Fruit fly (Drosophila melanogaster): ENCODE data around the gene CG9331.
A peak's percentile ranks its signal among the peaks of the same experiment; 100 is the strongest.

Gene CG9331

DNA sequence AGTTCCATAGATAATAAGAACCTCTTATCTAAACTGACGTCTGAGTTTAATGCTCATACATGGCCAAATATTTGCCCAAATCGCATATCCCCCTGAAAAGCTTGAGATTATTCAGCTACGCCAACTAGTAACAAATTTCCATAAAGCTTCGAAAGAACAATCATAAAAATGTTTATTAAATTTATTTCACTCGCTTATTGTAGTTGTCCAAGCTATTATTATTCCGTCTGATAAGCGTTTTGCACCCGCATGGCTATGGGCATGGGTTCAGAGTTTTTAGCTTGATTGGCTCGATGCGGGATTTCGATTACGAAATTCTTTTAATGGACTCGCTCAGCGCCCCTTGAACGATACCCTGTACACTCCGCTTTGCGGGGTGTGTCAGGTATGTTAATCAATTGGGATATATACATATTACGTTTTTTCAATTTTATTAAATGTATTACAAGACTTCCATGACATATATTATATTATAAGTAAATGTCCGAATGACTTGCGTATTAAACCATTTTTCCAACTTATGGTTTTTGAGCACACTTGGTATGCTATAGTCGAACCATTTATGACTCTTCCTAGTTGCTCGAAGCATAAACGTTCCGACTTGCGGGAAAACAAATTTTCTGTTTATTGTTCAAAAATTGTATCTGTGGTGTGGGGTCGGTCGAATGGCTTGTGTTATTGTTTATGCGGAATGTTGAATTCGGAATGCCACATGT lies 16.8 kb upstream of the CG9331 start (continued):
- TF ChIP-seq fu2 (GFP tag; optimal IDR thresholded peaks at IDR 0.05) = peak; percentile 80
- peak; percentile 94 for TF ChIP-seq Blimp-1 (GFP tag; optimal IDR thresholded peaks at IDR 0.05)
- TF ChIP-seq ham (GFP tag; IDR thresholded peaks at IDR 0.05) = peak; percentile 88
- peak; percentile 7 for TF ChIP-seq BEAF-32 (GFP tag; optimal IDR thresholded peaks at IDR 0.05)
- peak; percentile 94; the same call in 2 of the 3 replicates for TF ChIP-seq CG11456 (GFP tag; IDR thresholded peaks at IDR 0.05)
- TF ChIP-seq Bteb2 (GFP tag; optimal IDR thresholded peaks at IDR 0.05) = peak; percentile 90
- peak; percentile 97 for TF ChIP-seq Sox102F (GFP tag; optimal IDR thresholded peaks at IDR 0.05)
- TF ChIP-seq CG14965 (GFP tag; optimal IDR thresholded peaks at IDR 0.05; ENCODE audit: borderline replicate concordance) = peak; percentile 19
- peak; percentile 95 for TF ChIP-seq zfh1 (GFP tag; IDR thresholded peaks at IDR 0.05)
- peak; percentile 97 for TF ChIP-seq CG17359 (tag; optimal IDR thresholded peaks at IDR 0.05)
- TF ChIP-seq CG18262 (tag; optimal IDR thresholded peaks at IDR 0.05) = peak; percentile 96
- TF ChIP-seq Fer1 (GFP tag; optimal IDR thresholded peaks at IDR 0.05) = peak; percentile 98
- TF ChIP-seq HLH54F (GFP tag; optimal IDR thresholded peaks at IDR 0.05) = peak; percentile 83
- peak; percentile 98 for TF ChIP-seq gcm (GFP tag; optimal IDR thresholded peaks at IDR 0.05)
- TF ChIP-seq CG1024 (GFP tag; IDR thresholded peaks at IDR 0.05) = peak; percentile 69
- TF ChIP-seq CG11560 (tag; IDR thresholded peaks at IDR 0.05) = peak; percentile 87
- peak; percentile 30 for TF ChIP-seq ab (GFP tag; optimal IDR thresholded peaks at IDR 0.05)
- TF ChIP-seq Nf-YA (GFP tag; IDR thresholded peaks at IDR 0.05) = peak; percentile 87
- TF ChIP-seq CG7987 (GFP tag; optimal IDR thresholded peaks at IDR 0.05) = peak; percentile 88
- TF ChIP-seq rib (GFP tag; IDR thresholded peaks at IDR 0.05) = peak; percentile 91
- TF ChIP-seq TFAM (GFP tag; optimal IDR thresholded peaks at IDR 0.05) = peak; percentile 71
- no peak for TF ChIP-seq CG2129 (GFP tag; IDR thresholded peaks at IDR 0.05; ENCODE audit: partially characterized antibody)
- TF ChIP-seq Mes4 (GFP tag; optimal IDR thresholded peaks at IDR 0.05) = peak; percentile 70
- peak; percentile 100 for TF ChIP-seq D19B (GFP tag; optimal IDR thresholded peaks at IDR 0.05)
- peak; percentile 68 for TF ChIP-seq ash1 (GFP tag; optimal IDR thresholded peaks at IDR 0.05)
- peak; percentile 64 for TF ChIP-seq emc (GFP tag; optimal IDR thresholded peaks at IDR 0.05)
- peak; percentile 90 for TF ChIP-seq CG6683 (GFP tag; optimal IDR thresholded peaks at IDR 0.05)
- peak; percentile 33 for TF ChIP-seq CG12744 (GFP tag; optimal IDR thresholded peaks at IDR 0.05)
- TF ChIP-seq chinmo (GFP tag; IDR thresholded peaks at IDR 0.05; ENCODE audit: partially characterized antibody) = peak; percentile 80; the same call in 3 of the 4 replicates
- TF ChIP-seq CG4820 (GFP tag; optimal IDR thresholded peaks at IDR 0.05) = peak; percentile 90
- TF ChIP-seq dmrt11E (tag; optimal IDR thresholded peaks at IDR 0.05) = peak; percentile 94
- peak; percentile 90 for TF ChIP-seq CG7357 (GFP tag; IDR thresholded peaks at IDR 0.05)
- no peak for TF ChIP-seq D (optimal IDR thresholded peaks at IDR 0.05)
- peak; percentile 90 for TF ChIP-seq D (GFP tag; optimal IDR thresholded peaks at IDR 0.05)
- peak; percentile 94 for TF ChIP-seq CG14050 (GFP tag; IDR thresholded peaks at IDR 0.05)
- peak; percentile 92 for TF ChIP-seq Gug (GFP tag; IDR thresholded peaks at IDR 0.05)
- peak; percentile 97 for TF ChIP-seq CG15269 (tag; optimal IDR thresholded peaks at IDR 0.05)
- peak in 1 of 2 experiments; percentile 96 for TF ChIP-seq eve (GFP tag; optimal IDR thresholded peaks at IDR 0.05)
- peak; percentile 71 for TF ChIP-seq dati (GFP tag; IDR thresholded peaks at IDR 0.05)
- peak; percentile 95 for TF ChIP-seq bcd (GFP tag; optimal IDR thresholded peaks at IDR 0.05)
- no peak for TF ChIP-seq pfk (GFP tag; optimal IDR thresholded peaks at IDR 0.05)
- peak; percentile 72; the same call in 1 of the 2 replicates for TF ChIP-seq CG16779 (GFP tag; IDR thresholded peaks at IDR 0.05)
- peak; percentile 78 for TF ChIP-seq CG13287 (GFP tag; IDR thresholded peaks at IDR 0.05; ENCODE audit: partially characterized antibody)
- peak; percentile 92 for TF ChIP-seq CG9437 (GFP tag; optimal IDR thresholded peaks at IDR 0.05)
- peak; percentile 98 for TF ChIP-seq Ptx1 (GFP tag; IDR thresholded peaks at IDR 0.05)
- TF ChIP-seq tup (GFP tag; optimal IDR thresholded peaks at IDR 0.05) = peak; percentile 94
- no peak for TF ChIP-seq pum (GFP tag; optimal IDR thresholded peaks at IDR 0.05)
- TF ChIP-seq CG2889 (GFP tag; IDR thresholded peaks at IDR 0.05) = peak; percentile 94
- peak; percentile 87 for TF ChIP-seq vnd (GFP tag; IDR thresholded peaks at IDR 0.05; ENCODE audit: partially characterized antibody)

Data from whole organism, embryonic.